Fruit fly (Drosophila melanogaster) whole organism, prepupa: ENCODE results near the gene CG33080.

Experiments
- CG11294 ChIP-seq: fragments of 200-800 bp; sonication (Bioruptor generic); IDR thresholded peaks from 2 replicates; pipeline ENCODE4 v1.3.6; 2022; ENCODE audit warnings: missing biosample characterization, missing genetic modification characterization
- CG11762 ChIP-seq: fragments of 200-800 bp; sonication (Bioruptor generic); optimal IDR thresholded peaks from 3 replicates; lab custom pipeline; 2016; ENCODE audit warnings: missing biosample characterization, missing genetic modification characterization; ENCODE audit not compliant: insufficient read depth
- CG15336 ChIP-seq: fragments of 200-800 bp; sonication (Bioruptor generic); IDR thresholded peaks from 2 replicates; pipeline ENCODE4 v1.3.6; 2022; ENCODE audit warnings: missing biosample characterization, missing genetic modification characterization
- Eip78C ChIP-seq: fragments of 200-800 bp; sonication (Bioruptor generic); peaks from one replicate; lab custom pipeline; 2016; ENCODE audit warnings: missing biosample characterization, missing genetic modification characterization
- eg ChIP-seq: fragments of 200-800 bp; sonication (Bioruptor generic); IDR thresholded peaks from 3 replicates; pipeline ENCODE4 v1.3.6; 2022; ENCODE audit warnings: missing biosample characterization, missing genetic modification characterization
- esn ChIP-seq: fragments of 200-800 bp; sonication (Bioruptor generic); optimal IDR thresholded peaks from 2 replicates; lab custom pipeline; 2016; ENCODE audit warnings: missing biosample characterization, mild to moderate bottlenecking, missing genetic modification characterization, moderate library complexity
- ss ChIP-seq, 2 experiments: fragments of 200-800 bp; sonication (Bioruptor generic); optimal IDR thresholded peaks; 2 replicates in 1 of 2; 3 replicates in 1 of 2; lab custom pipeline; 2017 to 2018; ENCODE audit warnings: mild to moderate bottlenecking in 2 of 2, missing biosample characterization in 2 of 2, missing genetic modification characterization in 2 of 2, moderate library complexity in 1 of 2

dm6 chrX:5714786-5715185, 2.8 kb downstream of the CG33080 start:
- no peak for TF ChIP-seq eg (GFP tag; lab: Robert Waterston, UW)
- no peak for TF ChIP-seq CG11294 (GFP tag; lab: Robert Waterston, UW)
- TF ChIP-seq CG15336 (GFP tag; lab: Robert Waterston, UW), result no peak
- TF ChIP-seq esn (GFP tag; lab: Kevin White, UChicago), result no peak
- no peak for TF ChIP-seq Eip78C (GFP tag; lab: Kevin White, UChicago)
- TF ChIP-seq CG11762, result no peak
- no peak for TF ChIP-seq ss (GFP tag; optimal IDR thresholded peaks at IDR 0.05; lab: Kevin White, UChicago)
